Worm (Caenorhabditis elegans) whole organism, L4/young adult: ENCODE results near the gene K08D8.6.

Experiments
- W03F9.2 ChIP-seq: fragments of 150-350 bp; optimal IDR thresholded peaks from 2 replicates; lab custom pipeline; 2014; ENCODE audit warnings: missing biosample characterization, missing genetic modification characterization
- dao-5 ChIP-seq: sonication (generic microtip); optimal IDR thresholded peaks from 2 replicates; lab custom pipeline; 2016; ENCODE audit warnings: missing genotype, missing genetic modification characterization, moderate library complexity, missing compliant biosample characterization
- him-1 ChIP-seq: sonication (generic microtip); optimal IDR thresholded peaks from 2 replicates; lab custom pipeline; 2016; ENCODE audit warnings: missing genotype, missing genetic modification reagents, missing genetic modification characterization, missing compliant biosample characterization

Gene K08D8.6

ce11 chrIV:12871445-12871947 is 18.8 kb downstream of the K08D8.6 start, which contains the start of gene clec-187:
clec-187 (minus strand) TSS chrIV:12871495.
- TF ChIP-seq W03F9.2 (tag; lab: Kevin White, UChicago) = no peak
- TF ChIP-seq him-1 (tag; lab: Kevin White, UChicago) = no peak
- no peak for TF ChIP-seq dao-5 (tag; lab: Kevin White, UChicago)

ce11 chrIV:12870315-12870714 is 20.0 kb downstream of the K08D8.6 start:
- TF ChIP-seq dao-5 (tag; lab: Kevin White, UChicago) (no peak), him-1 (tag; lab: Kevin White, UChicago) (no peak), W03F9.2 (tag; lab: Kevin White, UChicago) (no peak)

- TF ChIP-seq him-1 (tag; lab: Kevin White, UChicago) (no peak), dao-5 (tag; lab: Kevin White, UChicago) (no peak), W03F9.2 (tag; lab: Kevin White, UChicago) (no peak)
Observed at ce11 chrIV:12869812-12870211, 20.5 kb downstream of the K08D8.6 start.

- no peak for TF ChIP-seq him-1 (tag; lab: Kevin White, UChicago)
- TF ChIP-seq W03F9.2 (tag; lab: Kevin White, UChicago) = no peak
- TF ChIP-seq dao-5 (tag; lab: Kevin White, UChicago) = no peak
Observed at ce11 chrIV:12869383-12869782, 20.9 kb downstream of the K08D8.6 start.

ce11 chrIV:12865884-12866283 is 24.4 kb downstream of the K08D8.6 start, which contains the start of gene clec-186:
clec-186 (plus strand) TSS chrIV:12866109.
- TF ChIP-seq W03F9.2 (tag; lab: Kevin White, UChicago) = no peak
- no peak for TF ChIP-seq dao-5 (tag; lab: Kevin White, UChicago)
- no peak for TF ChIP-seq him-1 (tag; lab: Kevin White, UChicago)

- TF ChIP-seq him-1 (tag; lab: Kevin White, UChicago) (no peak), dao-5 (tag; lab: Kevin White, UChicago) (no peak), W03F9.2 (tag; lab: Kevin White, UChicago) (no peak)
Observed at ce11 chrIV:12859797-12860196, 30.5 kb downstream of the K08D8.6 start, which contains the start of gene gcy-18. gcy-18 (plus strand) TSS chrIV:12860097.

ce11 chrIV:12855248-12855647 is 35.1 kb downstream of the K08D8.6 start, which contains the start of gene nstp-5:
nstp-5 (plus strand) TSS chrIV:12855548.
- TF ChIP-seq him-1 (tag; lab: Kevin White, UChicago) (no peak), W03F9.2 (tag; lab: Kevin White, UChicago) (no peak), dao-5 (tag; lab: Kevin White, UChicago) (no peak)

- TF ChIP-seq W03F9.2 (tag; lab: Kevin White, UChicago) (no peak), him-1 (tag; lab: Kevin White, UChicago) (no peak), dao-5 (tag; lab: Kevin White, UChicago) (no peak)
Observed at ce11 chrIV:12854372-12855114, 35.8 kb downstream of the K08D8.6 start.

- TF ChIP-seq dao-5 (tag; lab: Kevin White, UChicago) (no peak), W03F9.2 (tag; lab: Kevin White, UChicago) (no peak), him-1 (tag; lab: Kevin White, UChicago) (no peak)
Observed at ce11 chrIV:12849030-12849560, 41.2 kb downstream of the K08D8.6 start, which contains the start of gene srf-3. srf-3 (plus strand) TSS chrIV:12849510.

ce11 chrIV:12845596-12845995 is 44.7 kb downstream of the K08D8.6 start, which contains the start of gene txt-19:
txt-19 (plus strand) TSS chrIV:12845899.
- TF ChIP-seq dao-5 (tag; lab: Kevin White, UChicago) (no peak), W03F9.2 (tag; lab: Kevin White, UChicago) (no peak), him-1 (tag; lab: Kevin White, UChicago) (no peak)

ce11 chrIV:12842895-12843294 is 47.4 kb downstream of the K08D8.6 start:
- TF ChIP-seq him-1 (tag; lab: Kevin White, UChicago) = no peak
- TF ChIP-seq W03F9.2 (tag; lab: Kevin White, UChicago) = no peak
- no peak for TF ChIP-seq dao-5 (tag; lab: Kevin White, UChicago)

- no peak for TF ChIP-seq him-1 (tag; lab: Kevin White, UChicago)
- TF ChIP-seq W03F9.2 (tag; lab: Kevin White, UChicago) = no peak
- no peak for TF ChIP-seq dao-5 (tag; lab: Kevin White, UChicago)
Observed at ce11 chrIV:12842121-12842520, 48.2 kb downstream of the K08D8.6 start.

- no peak for TF ChIP-seq W03F9.2 (tag; lab: Kevin White, UChicago)
- no peak for TF ChIP-seq dao-5 (tag; lab: Kevin White, UChicago)
- TF ChIP-seq him-1 (tag; lab: Kevin White, UChicago) = no peak
Observed at ce11 chrIV:12840873-12841272, 49.4 kb downstream of the K08D8.6 start.
